Worm (Caenorhabditis elegans): ENCODE data around the gene T28C6.7.

T28C6.7 gene

ce11 chrIV:8867562-8867961, 40.0 kb downstream of the T28C6.7 start:
- no peak for TF ChIP-seq flt-1 (GFP tag; IDR thresholded peaks at IDR 0.05)
- TF ChIP-seq ztf-29 (GFP tag; IDR thresholded peaks at IDR 0.05): no peak
- no peak for TF ChIP-seq cog-1 (tag; optimal IDR thresholded peaks at IDR 0.05)
- no peak for TF ChIP-seq ztf-23 (GFP tag; IDR thresholded peaks at IDR 0.05)
- TF ChIP-seq klf-2 (GFP tag; conservative IDR thresholded peaks at IDR 0.05): no peak
- TF ChIP-seq med-1 (GFP tag; optimal IDR thresholded peaks at IDR 0.05; ENCODE audit: insufficient read depth): no peak
- TF ChIP-seq tab-1 (GFP tag; IDR thresholded peaks at IDR 0.05): no peak
- TF ChIP-seq T22C8.4 (GFP tag; IDR thresholded peaks at IDR 0.05): no peak
- no peak for TF ChIP-seq ref-1 (GFP tag; conservative IDR thresholded peaks at IDR 0.05)

- no peak for TF ChIP-seq ztf-29 (GFP tag; IDR thresholded peaks at IDR 0.05)
- no peak for TF ChIP-seq cog-1 (tag; optimal IDR thresholded peaks at IDR 0.05)
- no peak for TF ChIP-seq tab-1 (GFP tag; IDR thresholded peaks at IDR 0.05)
- TF ChIP-seq T22C8.4 (GFP tag; IDR thresholded peaks at IDR 0.05): no peak
- no peak for TF ChIP-seq ref-1 (GFP tag; conservative IDR thresholded peaks at IDR 0.05)
- no peak for TF ChIP-seq flt-1 (GFP tag; IDR thresholded peaks at IDR 0.05)
- no peak for TF ChIP-seq klf-2 (GFP tag; conservative IDR thresholded peaks at IDR 0.05)
These were observed 42.0 kb downstream of the T28C6.7 start, which contains the start of gene npp-23 for ce11 chrIV:8869624-8870023. Gene npp-23, minus strand, starts transcription at chrIV:8869679.

- no peak for TF ChIP-seq cog-1 (tag; optimal IDR thresholded peaks at IDR 0.05)
- no peak for TF ChIP-seq flt-1 (GFP tag; IDR thresholded peaks at IDR 0.05)
These were observed 45.4 kb downstream of the T28C6.7 start, which contains the start of gene C09G9.3 for ce11 chrIV:8872958-8873357. Gene C09G9.3, minus strand, starts transcription at chrIV:8873058.

ce11 chrIV:8873847-8874246, 46.2 kb downstream of the T28C6.7 start, which contains the start of gene hdl-2:
Gene hdl-2, plus strand, starts transcription at chrIV:8874147.
- TF ChIP-seq T22C8.4 (GFP tag; IDR thresholded peaks at IDR 0.05) (no peak), ref-1 (GFP tag; conservative IDR thresholded peaks at IDR 0.05) (no peak), ztf-29 (GFP tag; IDR thresholded peaks at IDR 0.05) (no peak), klf-2 (GFP tag; conservative IDR thresholded peaks at IDR 0.05) (no peak), flt-1 (GFP tag; IDR thresholded peaks at IDR 0.05) (no peak), tab-1 (GFP tag; IDR thresholded peaks at IDR 0.05) (no peak), cog-1 (tag; optimal IDR thresholded peaks at IDR 0.05) (no peak), med-1 (GFP tag; optimal IDR thresholded peaks at IDR 0.05; ENCODE audit: insufficient read depth) (no peak), ztf-23 (GFP tag; IDR thresholded peaks at IDR 0.05) (no peak)

ce11 chrIV:8879810-8880209, 52.2 kb downstream of the T28C6.7 start, which contains the start of gene npax-4:
Gene npax-4, minus strand, starts transcription at chrIV:8879910.
- no peak for TF ChIP-seq tab-1 (GFP tag; IDR thresholded peaks at IDR 0.05)
- TF ChIP-seq flt-1 (GFP tag; IDR thresholded peaks at IDR 0.05): no peak
- TF ChIP-seq T22C8.4 (GFP tag; IDR thresholded peaks at IDR 0.05): no peak
- no peak for TF ChIP-seq cog-1 (tag; optimal IDR thresholded peaks at IDR 0.05)
- no peak for TF ChIP-seq ztf-23 (GFP tag; IDR thresholded peaks at IDR 0.05)
- TF ChIP-seq klf-2 (GFP tag; conservative IDR thresholded peaks at IDR 0.05): no peak
- no peak for TF ChIP-seq med-1 (GFP tag; optimal IDR thresholded peaks at IDR 0.05; ENCODE audit: insufficient read depth)
- no peak for TF ChIP-seq ref-1 (GFP tag; conservative IDR thresholded peaks at IDR 0.05)
- TF ChIP-seq ztf-29 (GFP tag; IDR thresholded peaks at IDR 0.05): no peak

ce11 chrIV:8881181-8881580, 53.6 kb downstream of the T28C6.7 start, which contains the start of gene C09G9.8:
Gene C09G9.8, plus strand, starts transcription at chrIV:8881481.
- TF ChIP-seq flt-1 (GFP tag; IDR thresholded peaks at IDR 0.05): no peak
- no peak for TF ChIP-seq ztf-23 (GFP tag; IDR thresholded peaks at IDR 0.05)
- TF ChIP-seq ref-1 (GFP tag; conservative IDR thresholded peaks at IDR 0.05): no peak
- TF ChIP-seq med-1 (GFP tag; optimal IDR thresholded peaks at IDR 0.05; ENCODE audit: insufficient read depth): no peak
- TF ChIP-seq T22C8.4 (GFP tag; IDR thresholded peaks at IDR 0.05): no peak
- no peak for TF ChIP-seq tab-1 (GFP tag; IDR thresholded peaks at IDR 0.05)
- no peak for TF ChIP-seq ztf-29 (GFP tag; IDR thresholded peaks at IDR 0.05)
- TF ChIP-seq cog-1 (tag; optimal IDR thresholded peaks at IDR 0.05): no peak
- no peak for TF ChIP-seq klf-2 (GFP tag; conservative IDR thresholded peaks at IDR 0.05)

- TF ChIP-seq cog-1 (tag; optimal IDR thresholded peaks at IDR 0.05): no peak
These were observed 58.6 kb downstream of the T28C6.7 start, which contains the start of gene C09G9.5 for ce11 chrIV:8886228-8886627. Gene C09G9.5, plus strand, starts transcription at chrIV:8886528.

ce11 chrIV:8888525-8889026, 61.0 kb downstream of the T28C6.7 start, which contains the start of gene oma-1:
Gene oma-1, plus strand, starts transcription at chrIV:8888976.
- no peak for TF ChIP-seq tab-1 (GFP tag; IDR thresholded peaks at IDR 0.05)
- no peak for TF ChIP-seq ztf-23 (GFP tag; IDR thresholded peaks at IDR 0.05)
- no peak for TF ChIP-seq T22C8.4 (GFP tag; IDR thresholded peaks at IDR 0.05)
- no peak for TF ChIP-seq ztf-29 (GFP tag; IDR thresholded peaks at IDR 0.05)
- TF ChIP-seq ref-1 (GFP tag; conservative IDR thresholded peaks at IDR 0.05): no peak
- TF ChIP-seq klf-2 (GFP tag; conservative IDR thresholded peaks at IDR 0.05): no peak
- no peak for TF ChIP-seq med-1 (GFP tag; optimal IDR thresholded peaks at IDR 0.05; ENCODE audit: insufficient read depth)
- no peak for TF ChIP-seq flt-1 (GFP tag; IDR thresholded peaks at IDR 0.05)
- no peak for TF ChIP-seq cog-1 (tag; optimal IDR thresholded peaks at IDR 0.05)

Data from whole organism, midembryonic.